Worm (Caenorhabditis elegans) whole organism, young adult: ENCODE measurements around the gene Y17G7B.23.

Source experiments
- B0035.1 ChIP-seq: sonication (generic microtip); optimal IDR thresholded peaks from 2 replicates; lab custom pipeline; 2016; ENCODE audit warnings: missing genetic modification characterization, mild to moderate bottlenecking, missing compliant biosample characterization, missing genotype, missing genetic modification reagents
- F39B2.1 ChIP-seq: fragments of 200-800 bp; sonication (Bioruptor generic); IDR thresholded peaks from 2 replicates; pipeline ENCODE4 v1.3.6; 2022; ENCODE audit warnings: missing genetic modification reagents, missing genetic modification characterization, missing compliant biosample characterization
- F55B11.4 ChIP-seq: sonication (generic microtip); optimal IDR thresholded peaks from 2 replicates; lab custom pipeline; 2016; ENCODE audit warnings: missing compliant biosample characterization, missing genetic modification characterization, borderline replicate concordance; ENCODE audit not compliant: insufficient read depth
- Y95B8A.8 ChIP-seq: fragments of 200-800 bp; sonication (Bioruptor generic); IDR thresholded peaks from 2 replicates; pipeline ENCODE4 v1.3.6; 2022; ENCODE audit warnings: missing genetic modification reagents, missing genetic modification characterization, missing compliant biosample characterization
- ZK185.1 ChIP-seq: sonication (generic microtip); optimal IDR thresholded peaks from 2 replicates; lab custom pipeline; 2016; ENCODE audit warnings: mild to moderate bottlenecking, missing genetic modification characterization, missing compliant biosample characterization; ENCODE audit not compliant: poor library complexity, severe bottlenecking
- aptf-2 ChIP-seq: fragments of 200-800 bp; sonication (Bioruptor generic); conservative IDR thresholded peaks from 2 replicates; pipeline ENCODE4 v1.3.6; 2022; ENCODE audit warnings: missing genetic modification reagents, missing genetic modification characterization, missing compliant biosample characterization
- aptf-3 ChIP-seq: fragments of 200-800 bp; sonication (Bioruptor generic); IDR thresholded peaks from 2 replicates; pipeline ENCODE4 v1.3.6; 2022; ENCODE audit warnings: missing genetic modification characterization, missing compliant biosample characterization
- cebp-1 ChIP-seq, 2 experiments: fragments of 200-800 bp in 1 of 2; sonication (Bioruptor generic) in 1 of 2; sonication (generic microtip) in 1 of 2; IDR thresholded peaks in 1 of 2; optimal IDR thresholded peaks in 1 of 2; 2 replicates each; pipeline versions ENCODE4 v1.3.6 to Lab custom; 2017 to 2022; ENCODE audit warnings: missing compliant biosample characterization in 2 of 2, missing genetic modification characterization in 2 of 2, mild to moderate bottlenecking in 1 of 2, missing genetic modification reagents in 1 of 2, moderate library complexity in 1 of 2
- ceh-100 ChIP-seq: fragments of 200-800 bp; sonication (Bioruptor generic); IDR thresholded peaks from 2 replicates; pipeline ENCODE4 v1.3.6; 2022; ENCODE audit warnings: missing genetic modification reagents, missing genetic modification characterization, missing compliant biosample characterization
- dpff-1 ChIP-seq: sonication (generic microtip); optimal IDR thresholded peaks from 2 replicates; lab custom pipeline; 2017; ENCODE audit warnings: mild to moderate bottlenecking, missing genetic modification characterization, missing compliant biosample characterization
- dpl-1 ChIP-seq: fragments of 150-350 bp; optimal IDR thresholded peaks from 2 replicates; lab custom pipeline; 2014; ENCODE audit warnings: missing biosample characterization, missing genetic modification reagents, missing genetic modification characterization
- egrh-3 ChIP-seq: fragments of 200-800 bp; sonication (Bioruptor generic); IDR thresholded peaks from 2 replicates; pipeline ENCODE4 v1.3.6; 2022; ENCODE audit warnings: missing genetic modification reagents, missing genetic modification characterization, missing compliant biosample characterization
- gei-17 ChIP-seq: fragments of 200-800 bp; sonication (Bioruptor generic); optimal IDR thresholded peaks from 2 replicates; lab custom pipeline; 2018; ENCODE audit warnings: mild to moderate bottlenecking, missing genetic modification characterization, missing compliant biosample characterization
- let-526 ChIP-seq: fragments of 200-800 bp; sonication (Bioruptor generic); IDR thresholded peaks from 2 replicates; pipeline ENCODE4 v1.3.6; 2022; ENCODE audit warnings: missing genetic modification reagents, missing genetic modification characterization, missing compliant biosample characterization
- lin-26 ChIP-seq: fragments of 200-800 bp; sonication (Bioruptor generic); IDR thresholded peaks from 2 replicates; pipeline ENCODE4 v1.3.6; 2022; ENCODE audit warnings: missing genetic modification reagents, missing genetic modification characterization, missing compliant biosample characterization
- lin-40 ChIP-seq: sonication (generic microtip); optimal IDR thresholded peaks from 2 replicates; lab custom pipeline; 2016; ENCODE audit warnings: missing genetic modification characterization, mild to moderate bottlenecking, missing compliant biosample characterization, missing genotype, missing genetic modification reagents
- madf-10 ChIP-seq: sonication (generic microtip); optimal IDR thresholded peaks from 2 replicates; lab custom pipeline; 2016; ENCODE audit warnings: mild to moderate bottlenecking, missing genetic modification characterization, missing compliant biosample characterization
- madf-6 ChIP-seq: fragments of 200-800 bp; sonication (Bioruptor generic); IDR thresholded peaks from 2 replicates; pipeline ENCODE4 v1.3.6; 2022; ENCODE audit warnings: missing genetic modification reagents, missing genetic modification characterization, missing compliant biosample characterization
- madf-8 ChIP-seq: fragments of 200-800 bp; sonication (Bioruptor generic); conservative IDR thresholded peaks from 2 replicates; pipeline ENCODE4 v1.3.6; 2022; ENCODE audit warnings: missing genetic modification reagents, missing genetic modification characterization, missing compliant biosample characterization
- mcd-1 ChIP-seq: fragments of 200-800 bp; sonication (Bioruptor generic); IDR thresholded peaks from 2 replicates; pipeline ENCODE4 v1.3.6; 2022; ENCODE audit warnings: missing genetic modification reagents, missing genetic modification characterization, missing compliant biosample characterization
- mes-4 ChIP-seq: sonication (generic microtip); optimal IDR thresholded peaks from 2 replicates; lab custom pipeline; 2016; ENCODE audit warnings: missing genotype, missing genetic modification characterization, missing compliant biosample characterization
- nhr-120 ChIP-seq: fragments of 200-800 bp; sonication (Bioruptor generic); IDR thresholded peaks from 2 replicates; pipeline ENCODE4 v1.3.6; 2022; ENCODE audit warnings: missing genetic modification characterization, missing compliant biosample characterization
- nhr-80 ChIP-seq: sonication (generic microtip); optimal IDR thresholded peaks from 2 replicates; lab custom pipeline; 2016; ENCODE audit warnings: missing genetic modification characterization, missing compliant biosample characterization
- pbrm-1 ChIP-seq: fragments of 200-800 bp; sonication (Bioruptor generic); IDR thresholded peaks from 2 replicates; pipeline ENCODE4 v1.3.6; 2022; ENCODE audit warnings: missing genetic modification reagents, missing genetic modification characterization, missing compliant biosample characterization
- snpc-1.1 ChIP-seq: sonication (generic microtip); optimal IDR thresholded peaks from 2 replicates; lab custom pipeline; 2017; ENCODE audit warnings: missing genetic modification characterization, mild to moderate bottlenecking, missing compliant biosample characterization, antibody characterized with exemption, moderate library complexity, missing genotype, missing genetic modification reagents; ENCODE audit not compliant: insufficient read depth
- snpc-3.4 ChIP-seq: sonication (generic microtip); optimal IDR thresholded peaks from 2 replicates; lab custom pipeline; 2017; ENCODE audit warnings: missing genetic modification characterization, mild to moderate bottlenecking, missing compliant biosample characterization, antibody characterized with exemption, moderate library complexity, missing genotype, missing genetic modification reagents
- snpc-4 ChIP-seq, 5 experiments: fragments of 150-350 bp in 1 of 5; sonication (generic microtip) in 4 of 5; optimal IDR thresholded peaks; 2 replicates each; lab custom pipeline; 2014 to 2018; ENCODE audit warnings: missing genetic modification characterization in 5 of 5, missing biosample characterization in 3 of 5, antibody characterized with exemption in 2 of 5, mild to moderate bottlenecking in 2 of 5, missing compliant biosample characterization in 2 of 5, missing genotype in 2 of 5, moderate library complexity in 2 of 5, missing genetic modification reagents in 1 of 5
- somi-1 ChIP-seq: fragments of 200-800 bp; sonication (Bioruptor generic); optimal IDR thresholded peaks from 2 replicates; lab custom pipeline; 2018; ENCODE audit warnings: mild to moderate bottlenecking, missing genetic modification characterization, missing compliant biosample characterization
- unc-62 ChIP-seq: fragments of 150-350 bp; optimal IDR thresholded peaks from 2 replicates; lab custom pipeline; 2014; ENCODE audit warnings: missing biosample characterization, missing genetic modification reagents, missing genetic modification characterization
- xnd-1 ChIP-seq: sonication (generic microtip); optimal IDR thresholded peaks from 2 replicates; lab custom pipeline; 2016; ENCODE audit warnings: missing genotype, missing genetic modification reagents, missing genetic modification characterization, missing compliant biosample characterization
- ztf-22 ChIP-seq: fragments of 200-800 bp; sonication (Bioruptor generic); optimal IDR thresholded peaks from 2 replicates; lab custom pipeline; 2018; ENCODE audit warnings: mild to moderate bottlenecking, missing genetic modification characterization, moderate library complexity, missing compliant biosample characterization
- ztf-26 ChIP-seq: sonication (generic microtip); optimal IDR thresholded peaks from 2 replicates; lab custom pipeline; 2017; ENCODE audit warnings: missing genetic modification characterization, missing compliant biosample characterization

The Y17G7B.23 gene

DNA sequence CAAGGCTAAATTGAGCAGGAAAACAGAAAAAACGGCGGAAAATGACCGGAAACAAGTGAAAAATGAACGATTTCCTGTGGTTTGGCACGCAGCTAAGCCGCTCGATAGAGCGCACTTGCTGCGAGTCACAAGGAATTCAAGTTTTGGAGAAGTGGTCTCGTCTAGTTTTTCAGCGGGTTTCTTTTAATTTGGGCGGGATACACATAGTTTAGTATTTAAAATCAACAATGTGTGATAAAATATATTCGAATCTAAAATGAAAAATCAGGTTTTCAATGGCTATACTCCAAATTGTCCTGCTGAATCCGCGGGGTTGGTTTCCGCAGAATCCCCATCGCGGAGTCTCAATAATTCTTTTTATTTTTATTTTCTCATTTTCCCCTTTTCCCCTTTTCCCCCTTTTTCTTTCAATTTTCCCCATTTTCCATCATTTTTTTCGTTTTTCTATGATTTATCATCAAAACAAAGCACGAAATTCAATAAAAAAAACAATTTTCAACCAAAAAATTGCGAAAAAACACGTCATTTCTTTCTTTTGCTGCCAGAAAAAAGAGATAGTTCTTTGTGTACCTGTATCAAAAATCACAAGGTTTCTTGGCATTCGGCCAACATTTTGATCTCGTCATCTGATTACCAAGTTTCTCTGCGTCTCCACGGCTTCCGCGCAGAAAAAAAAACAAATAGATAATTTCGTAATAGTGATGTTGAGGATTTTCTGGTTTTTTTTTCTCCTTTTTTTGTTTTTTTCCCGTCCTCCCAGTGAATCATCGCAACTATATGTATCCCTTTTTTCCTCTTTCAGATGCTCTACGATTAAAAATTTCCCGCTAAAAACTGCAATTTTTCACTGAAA lies 43.3 kb downstream of the Y17G7B.23 start, which contains the start of gene ippk-1 (continued):
- TF ChIP-seq cebp-1 (GFP tag; IDR thresholded peaks at IDR 0.05; lab: Robert Waterston, UW) (peak; percentile 88), cebp-1 (tag; optimal IDR thresholded peaks at IDR 0.05; lab: Kevin White, UChicago) (peak; percentile 96), lin-26 (GFP tag; lab: Robert Waterston, UW) (0 out of 2 replicates have a peak, but pooled peaks have one; percentile 11), mcd-1 (peak; percentile 86), ceh-100 (GFP tag; lab: Robert Waterston, UW) (peak; percentile 92), F55B11.4 (tag; lab: Kevin White, UChicago) (no peak), aptf-2 (GFP tag; lab: Robert Waterston, UW) (0 out of 2 replicates have a peak, but pooled peaks have one; percentile 15), madf-6 (GFP tag; lab: Robert Waterston, UW) (no peak), xnd-1 (tag; lab: Kevin White, UChicago) (no peak), aptf-3 (GFP tag; lab: Robert Waterston, UW) (no peak)

DNA sequence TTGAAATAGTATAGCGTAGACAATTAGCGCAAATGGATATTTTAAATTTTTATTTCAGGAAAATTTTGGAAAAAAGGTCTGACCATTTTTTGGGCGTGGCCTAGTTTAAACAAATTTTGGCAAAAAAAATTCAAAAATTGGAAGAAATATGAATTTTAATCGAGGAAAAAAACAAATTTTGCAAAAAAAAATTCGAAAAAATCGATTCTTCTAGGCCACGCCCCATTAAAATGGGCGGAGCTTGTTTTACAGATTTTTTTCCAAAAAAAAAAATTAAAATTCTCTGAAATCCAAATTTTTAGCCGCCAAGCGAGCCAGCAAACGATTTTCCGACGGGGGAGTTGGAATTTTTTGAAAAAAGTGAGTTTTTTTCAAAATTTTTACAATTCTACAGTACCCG lies 50.3 kb downstream of the Y17G7B.23 start, which contains the start of gene nadk-2:
nadk-2 (plus strand) TSS at position 301 of the 400 bp plus-strand sequence.
- TF ChIP-seq snpc-4 (GFP tag; optimal IDR thresholded peaks at IDR 0.05; lab: Kevin White, UChicago) (no peak), snpc-4 (tag; optimal IDR thresholded peaks at IDR 0.05; lab: Kevin White, UChicago) (no peak), ztf-22 (GFP tag; lab: Kevin White, UChicago) (no peak), let-526 (GFP tag; lab: Robert Waterston, UW) (no peak), snpc-1.1 (tag; lab: Kevin White, UChicago) (no peak), madf-10 (no peak), B0035.1 (tag; lab: Kevin White, UChicago) (no peak), mcd-1 (no peak), egrh-3 (GFP tag; lab: Robert Waterston, UW) (no peak), ZK185.1 (tag; lab: Kevin White, UChicago) (no peak), F39B2.1 (no peak), nhr-120 (GFP tag; lab: Robert Waterston, UW) (no peak), madf-8 (no peak), lin-40 (tag; lab: Kevin White, UChicago) (no peak), Y95B8A.8 (GFP tag; lab: Robert Waterston, UW) (no peak), pbrm-1 (GFP tag; lab: Robert Waterston, UW) (no peak), gei-17 (no peak), dpff-1 (tag; lab: Kevin White, UChicago) (no peak), unc-62 (GFP tag; lab: Kevin White, UChicago) (no peak), madf-6 (GFP tag; lab: Robert Waterston, UW) (no peak), snpc-3.4 (no peak)
- TF ChIP-seq, all 124 proteins: peak for 0

ce11 chrII:12050607-12051006 lies 51.6 kb downstream of the Y17G7B.23 start:
- TF ChIP-seq nhr-80 (tag; lab: Kevin White, UChicago) (peak; percentile 9), lin-26 (GFP tag; lab: Robert Waterston, UW) (peak; percentile 56; the same call in 1 of the 2 replicates), dpl-1 (no peak), ztf-22 (GFP tag; lab: Kevin White, UChicago) (no peak), mes-4 (tag; lab: Kevin White, UChicago) (no peak), somi-1 (GFP tag; lab: Kevin White, UChicago) (peak; percentile 63), lin-40 (tag; lab: Kevin White, UChicago) (peak; percentile 27), cebp-1 (GFP tag; IDR thresholded peaks at IDR 0.05; lab: Robert Waterston, UW) (peak; percentile 54), cebp-1 (tag; optimal IDR thresholded peaks at IDR 0.05; lab: Kevin White, UChicago) (peak; percentile 63), ZK185.1 (tag; lab: Kevin White, UChicago) (no peak), ztf-26 (tag; lab: Kevin White, UChicago) (peak; percentile 70)
